Worm (Caenorhabditis elegans) whole organism, L2 larva: ENCODE results near the gene math-34.

Source experiments
- aly-2 ChIP-seq: fragments of 150-350 bp; optimal IDR thresholded peaks from 2 replicates; lab custom pipeline; 2014; ENCODE audit warnings: missing biosample characterization, missing genetic modification characterization
- blmp-1 ChIP-seq: sonication (generic microtip); optimal IDR thresholded peaks from 2 replicates; lab custom pipeline; 2017; ENCODE audit warnings: missing genetic modification characterization, mild to moderate bottlenecking, missing compliant biosample characterization, antibody characterized with exemption, moderate library complexity; ENCODE audit not compliant: insufficient read depth
- egl-27 ChIP-seq: sonication (generic microtip); optimal IDR thresholded peaks from 3 replicates; lab custom pipeline; 2017; ENCODE audit warnings: missing biosample characterization, missing genetic modification reagents, missing genetic modification characterization
- elt-1 ChIP-seq: fragments of 150-350 bp; optimal IDR thresholded peaks from 2 replicates; lab custom pipeline; 2014; ENCODE audit warnings: missing biosample characterization, missing genetic modification characterization
- elt-3 ChIP-seq: sonication (generic microtip); optimal IDR thresholded peaks from 2 replicates; lab custom pipeline; 2017; ENCODE audit warnings: missing biosample characterization, missing genetic modification characterization
- nhr-237 ChIP-seq: fragments of 150-350 bp; optimal IDR thresholded peaks from 2 replicates; lab custom pipeline; 2014; ENCODE audit warnings: missing biosample characterization, missing genetic modification characterization
- nhr-77 ChIP-seq: fragments of 150-350 bp; optimal IDR thresholded peaks from 2 replicates; lab custom pipeline; 2014; ENCODE audit warnings: missing biosample characterization, missing genetic modification characterization
- snpc-4 ChIP-seq: fragments of 150-350 bp; optimal IDR thresholded peaks from 2 replicates; lab custom pipeline; 2014; ENCODE audit warnings: missing biosample characterization, missing genetic modification characterization
- unc-55 ChIP-seq: fragments of 150-350 bp; sonication (generic microtip); optimal IDR thresholded peaks from 3 replicates; lab custom pipeline; 2014; ENCODE audit warnings: missing biosample characterization, missing genetic modification reagents, missing genetic modification characterization
- unc-62 ChIP-seq: fragments of 150-350 bp; optimal IDR thresholded peaks from 2 replicates; lab custom pipeline; 2014; ENCODE audit warnings: missing biosample characterization, missing genetic modification reagents, missing genetic modification characterization
- ztf-11 ChIP-seq: sonication (generic microtip); optimal IDR thresholded peaks from 2 replicates; lab custom pipeline; 2017; ENCODE audit warnings: missing biosample characterization, missing genetic modification characterization
- ztf-4 ChIP-seq: fragments of 150-350 bp; optimal IDR thresholded peaks from 2 replicates; lab custom pipeline; 2014; ENCODE audit warnings: missing biosample characterization, missing genetic modification characterization

DNA sequence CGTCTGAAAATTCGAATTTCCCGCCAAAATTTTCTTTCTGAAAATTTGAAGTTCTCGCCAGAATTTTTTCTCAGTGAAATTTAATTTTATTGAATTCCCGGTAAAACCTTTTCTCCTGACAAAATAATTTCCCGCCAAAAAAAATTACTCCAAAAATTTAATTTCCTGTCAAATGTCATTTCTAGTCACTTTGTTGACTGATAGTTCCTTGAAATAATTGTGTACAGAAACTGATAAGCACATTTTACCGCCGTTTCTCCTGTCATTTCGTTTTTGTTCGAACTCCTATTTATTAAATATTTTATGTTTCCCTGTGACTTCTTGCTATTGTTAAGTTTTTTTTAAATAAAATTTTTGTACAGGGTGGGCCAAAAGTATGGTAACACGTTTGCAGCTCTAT is 35.2 kb downstream of the math-34 start:
- TF ChIP-seq nhr-237 (tag; lab: Kevin White, UChicago) (no peak), unc-62 (no peak), snpc-4 (tag; lab: Kevin White, UChicago) (no peak), aly-2 (tag; lab: Kevin White, UChicago) (no peak), egl-27 (tag; lab: Kevin White, UChicago) (no peak), unc-55 (GFP tag; lab: Kevin White, UChicago) (no peak), elt-3 (tag; lab: Kevin White, UChicago) (no peak), blmp-1 (tag; lab: Kevin White, UChicago) (no peak), elt-1 (tag; lab: Kevin White, UChicago) (no peak), ztf-4 (tag; lab: Kevin White, UChicago) (no peak), ztf-11 (no peak), nhr-77 (no peak)
